Fruit fly (Drosophila melanogaster) Kc167 (cell line): ENCODE results near the gene Tnpo-SR.

ENCODE experiments used
- Sin3A ChIP-seq: fragments of >200 bp; optimal IDR thresholded peaks from 2 replicates; lab custom pipeline; 2018; ENCODE audit warnings: missing external identifiers
- insv ChIP-seq: fragments of >200 bp; optimal IDR thresholded peaks from 3 replicates; lab custom pipeline; 2018; ENCODE audit warnings: missing external identifiers
- psq ChIP-seq: fragments of >200 bp; optimal IDR thresholded peaks from 2 replicates; lab custom pipeline; 2017; ENCODE audit warnings: missing external identifiers

DNA sequence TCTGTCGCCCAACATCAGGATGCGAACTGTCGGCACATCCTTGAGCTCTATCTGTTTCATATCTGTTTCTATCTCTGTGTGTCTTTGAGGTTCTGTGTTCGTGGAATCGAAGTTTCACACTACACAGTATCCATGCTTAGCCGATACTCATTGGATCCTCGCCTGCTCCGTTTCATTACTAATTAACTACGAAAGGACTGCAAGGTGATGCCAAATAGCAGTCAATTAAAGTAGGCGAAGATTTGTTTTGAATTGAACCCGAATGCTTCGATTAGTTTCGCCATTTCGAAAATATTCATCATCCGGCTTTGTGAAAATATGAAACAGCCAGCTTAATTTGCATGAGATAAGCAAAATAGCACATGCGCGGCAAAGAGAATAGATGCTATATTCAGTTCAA lies 12.0 kb downstream of the Tnpo-SR start, which contains the start of gene CG15399:
- no peak for TF ChIP-seq psq (lab: Kevin White, UChicago)
- TF ChIP-seq Sin3A (lab: Kevin White, UChicago) = no peak
- TF ChIP-seq insv (lab: Kevin White, UChicago) = no peak
